Fruit fly (Drosophila melanogaster): ENCODE data around the gene CG15544.

The CG15544 gene

dm6 chr3R:30817246-30817645 lies 10.4 kb upstream of the CG15544 start (continued):
- TF ChIP-seq CG8478 (optimal IDR thresholded peaks at IDR 0.05), result no peak
- TF ChIP-seq toy (GFP tag; IDR thresholded peaks at IDR 0.05), result no peak
- peak; percentile 17 for TF ChIP-seq btn (GFP tag; optimal IDR thresholded peaks at IDR 0.05)
- TF ChIP-seq croc (GFP tag; conservative IDR thresholded peaks at IDR 0.05), result peak; percentile 56; the same call in 2 of the 3 replicates
- TF ChIP-seq zen2 (GFP tag; IDR thresholded peaks at IDR 0.05; ENCODE audit: partially characterized antibody), result no peak
- peak; percentile 82 for TF ChIP-seq CG16815 (GFP tag; optimal IDR thresholded peaks at IDR 0.05)
- TF ChIP-seq CG8089 (GFP tag; optimal IDR thresholded peaks at IDR 0.05), result peak; percentile 75
- TF ChIP-seq slbo (GFP tag; IDR thresholded peaks at IDR 0.05), result peak; percentile 83
- peak; percentile 82 for TF ChIP-seq Ptx1 (GFP tag; IDR thresholded peaks at IDR 0.05)
- peak; percentile 59 for TF ChIP-seq Hmx (GFP tag; optimal IDR thresholded peaks at IDR 0.05)
- no peak for TF ChIP-seq sna (GFP tag; IDR thresholded peaks at IDR 0.05; ENCODE audit: partially characterized antibody)
- no peak for TF ChIP-seq CG10565 (GFP tag; optimal IDR thresholded peaks at IDR 0.05)
- TF ChIP-seq CG4404 (GFP tag; IDR thresholded peaks at IDR 0.05), result peak; percentile 53
- peak; percentile 80 for TF ChIP-seq CG8924 (tag; optimal IDR thresholded peaks at IDR 0.05)
- TF ChIP-seq CG7556 (GFP tag; optimal IDR thresholded peaks at IDR 0.05), result peak; percentile 90
- peak; percentile 29 for TF ChIP-seq Ets97D (GFP tag; optimal IDR thresholded peaks at IDR 0.05)
- peak; percentile 66 for TF ChIP-seq CG14667 (GFP tag; IDR thresholded peaks at IDR 0.05)
- no peak for TF ChIP-seq ftz-f1 (GFP tag; optimal IDR thresholded peaks at IDR 0.05)
- no peak for TF ChIP-seq CG14860 (GFP tag; IDR thresholded peaks at IDR 0.05; ENCODE audit: partially characterized antibody)
- no peak for TF ChIP-seq ato (GFP tag; IDR thresholded peaks at IDR 0.05; ENCODE audit: partially characterized antibody)
- peak; percentile 84 for TF ChIP-seq Atf6 (GFP tag; IDR thresholded peaks at IDR 0.05)
- TF ChIP-seq CG17361 (GFP tag; IDR thresholded peaks at IDR 0.05), result peak; percentile 78
- peak; percentile 24 for TF ChIP-seq schlank (tag; optimal IDR thresholded peaks at IDR 0.05)
- no peak for TF ChIP-seq CG4360 (GFP tag; IDR thresholded peaks at IDR 0.05)
- peak; percentile 92 for TF ChIP-seq ci (GFP tag; IDR thresholded peaks at IDR 0.05)
- TF ChIP-seq Stat92E (GFP tag; optimal IDR thresholded peaks at IDR 0.05), result peak in 1 of 3 experiments; percentile 89
- peak; percentile 48 for TF ChIP-seq CG6654 (GFP tag; optimal IDR thresholded peaks at IDR 0.05)
- 0 out of 2 replicates have a peak, but pooled peaks have one; percentile 25 for TF ChIP-seq Gsc (GFP tag; IDR thresholded peaks at IDR 0.05)
- TF ChIP-seq CG2712 (tag; optimal IDR thresholded peaks at IDR 0.05), result peak; percentile 91
- no peak for TF ChIP-seq Lpt (GFP tag; optimal IDR thresholded peaks at IDR 0.05)
- TF ChIP-seq CG12769 (tag; optimal IDR thresholded peaks at IDR 0.05), result peak; percentile 49
- TF ChIP-seq sc (optimal IDR thresholded peaks at IDR 0.05), result no peak
- TF ChIP-seq sc (GFP tag; optimal IDR thresholded peaks at IDR 0.05), result peak; percentile 78
- peak; percentile 79 for TF ChIP-seq CG4707 (GFP tag; optimal IDR thresholded peaks at IDR 0.05)
- peak; percentile 67 for TF ChIP-seq CG14441 (GFP tag; IDR thresholded peaks at IDR 0.05)
- TF ChIP-seq CG15269 (tag; optimal IDR thresholded peaks at IDR 0.05), result peak; percentile 88
- TF ChIP-seq Tbp (GFP tag; optimal IDR thresholded peaks at IDR 0.05), result no peak
- TF ChIP-seq CG30431 (GFP tag; optimal IDR thresholded peaks at IDR 0.05), result peak; percentile 79
- TF ChIP-seq Dip3 (GFP tag; optimal IDR thresholded peaks at IDR 0.05), result peak; percentile 59
- peak; percentile 69 for TF ChIP-seq BtbVII (GFP tag; optimal IDR thresholded peaks at IDR 0.05)
- peak; percentile 86 for TF ChIP-seq CG18599 (GFP tag; optimal IDR thresholded peaks at IDR 0.05)
- TF ChIP-seq CG17912 (GFP tag; optimal IDR thresholded peaks at IDR 0.05), result no peak
- TF ChIP-seq Sin3A (optimal IDR thresholded peaks at IDR 0.05), result no peak
- peak; percentile 70 for TF ChIP-seq trh (GFP tag; optimal IDR thresholded peaks at IDR 0.05)
- TF ChIP-seq CG4328 (GFP tag; optimal IDR thresholded peaks at IDR 0.05), result peak; percentile 56
- TF ChIP-seq Sry-δ (GFP tag; optimal IDR thresholded peaks at IDR 0.05), result peak; percentile 23
- TF ChIP-seq gcm (GFP tag; optimal IDR thresholded peaks at IDR 0.05), result peak; percentile 89
- peak; percentile 62 for TF ChIP-seq sqz (GFP tag; optimal IDR thresholded peaks at IDR 0.05)
- TF ChIP-seq Drgx (GFP tag; IDR thresholded peaks at IDR 0.05), result 0 out of 2 replicates have a peak, but pooled peaks have one; percentile 14
- TF ChIP-seq CG1602 (GFP tag; optimal IDR thresholded peaks at IDR 0.05), result peak; percentile 83
- no peak for TF ChIP-seq CG16779 (GFP tag; IDR thresholded peaks at IDR 0.05)
- peak in 1 of 2 experiments; percentile 92 for TF ChIP-seq eve (GFP tag; optimal IDR thresholded peaks at IDR 0.05)

Measured in whole organism, embryonic.